Fruit fly (Drosophila melanogaster): ENCODE measurements around the gene Jhbp3.

dm6 chr3R:4993385-4993784 lies 38.3 kb upstream of the Jhbp3 start:
- TF ChIP-seq psq (optimal IDR thresholded peaks at IDR 0.05) (no peak), CG8478 (optimal IDR thresholded peaks at IDR 0.05) (no peak), EcR (GFP tag; optimal IDR thresholded peaks at IDR 0.05) (no peak), usp (GFP tag; optimal IDR thresholded peaks at IDR 0.05) (no peak), pan (optimal IDR thresholded peaks at IDR 0.05) (no peak)

Data from whole organism.